Worm (Caenorhabditis elegans): Measurements from ENCODE around the gene Y17G7B.21.

Y17G7B.21 gene

ce11 chrII:11960596-11961217, 16.8 kb downstream of the Y17G7B.21 start (continued):
- TF ChIP-seq F57A8.1 (GFP tag; optimal IDR thresholded peaks at IDR 0.05) (peak; percentile 99), him-1 (tag; optimal IDR thresholded peaks at IDR 0.05) (peak; percentile 87), F23B12.7 (tag; optimal IDR thresholded peaks at IDR 0.05; ENCODE audit: insufficient read depth) (peak; percentile 82), lin-54 (GFP tag; optimal IDR thresholded peaks at IDR 0.05) (peak; percentile 92), madf-8 (GFP tag; conservative IDR thresholded peaks at IDR 0.05) (peak; percentile 77), cebp-2 (GFP tag; IDR thresholded peaks at IDR 0.05) (peak; percentile 100), nhr-120 (GFP tag; IDR thresholded peaks at IDR 0.05) (peak; percentile 99), aptf-2 (GFP tag; conservative IDR thresholded peaks at IDR 0.05) (peak; percentile 68; the same call in 1 of the 2 replicates), K11D2.4 (GFP tag; IDR thresholded peaks at IDR 0.05) (peak; percentile 87), lag-1 (GFP tag; IDR thresholded peaks at IDR 0.05) (peak; percentile 71; the same call in 1 of the 2 replicates), hlh-12 (tag; optimal IDR thresholded peaks at IDR 0.05) (peak; percentile 91), F52B5.7 (tag; optimal IDR thresholded peaks at IDR 0.05) (peak; percentile 99), rec-8 (tag; optimal IDR thresholded peaks at IDR 0.05) (peak; percentile 96 to 99), athp-1 (tag; optimal IDR thresholded peaks at IDR 0.05) (peak; percentile 98), ZK185.1 (tag; optimal IDR thresholded peaks at IDR 0.05; ENCODE audit: poor library complexity, severe bottlenecking) (peak; percentile 93), ztf-3 (GFP tag; optimal IDR thresholded peaks at IDR 0.05) (peak; percentile 84), bed-1 (GFP tag; IDR thresholded peaks at IDR 0.05) (peak; percentile 98), ceh-40 (GFP tag; IDR thresholded peaks at IDR 0.05) (peak; percentile 96), madf-3 (GFP tag; IDR thresholded peaks at IDR 0.05) (peak; percentile 95), die-1 (tag; optimal IDR thresholded peaks at IDR 0.05) (peak; percentile 98), efl-1 (GFP tag; optimal IDR thresholded peaks at IDR 0.05) (peak; percentile 49), sdz-38 (tag; optimal IDR thresholded peaks at IDR 0.05) (peak; percentile 60), atf-7 (tag; optimal IDR thresholded peaks at IDR 0.05) (peak; percentile 93), tbx-9 (tag; optimal IDR thresholded peaks at IDR 0.05; ENCODE audit: borderline replicate concordance) (peak; percentile 97), ztf-26 (tag; optimal IDR thresholded peaks at IDR 0.05) (peak; percentile 95), chd-7 (tag; optimal IDR thresholded peaks at IDR 0.05) (peak; percentile 98), mxl-1 (tag; optimal IDR thresholded peaks at IDR 0.05) (peak; percentile 98), lsy-27 (tag; optimal IDR thresholded peaks at IDR 0.05; ENCODE audit: borderline replicate concordance, insufficient read depth) (peak; percentile 92), ztf-22 (GFP tag; optimal IDR thresholded peaks at IDR 0.05) (peak; percentile 92), nfya-1 (tag; optimal IDR thresholded peaks at IDR 0.05; ENCODE audit: borderline replicate concordance, insufficient read depth) (no peak), B0019.2 (GFP tag; conservative IDR thresholded peaks at IDR 0.05) (peak; percentile 87), nfyb-1 (GFP tag; IDR thresholded peaks at IDR 0.05) (peak; percentile 97), hrde-1 (tag; optimal IDR thresholded peaks at IDR 0.05; ENCODE audit: borderline replicate concordance) (peak; percentile 97), B0035.1 (tag; optimal IDR thresholded peaks at IDR 0.05) (peak; percentile 92), aptf-3 (GFP tag; IDR thresholded peaks at IDR 0.05) (peak; percentile 95), F10E7.11 (tag; optimal IDR thresholded peaks at IDR 0.05) (peak; percentile 98), let-607 (tag; optimal IDR thresholded peaks at IDR 0.05) (peak; percentile 71 to 81), dpl-1 (GFP tag; optimal IDR thresholded peaks at IDR 0.05) (peak; percentile 37), ceh-79 (tag; optimal IDR thresholded peaks at IDR 0.05) (peak; percentile 97), snpc-4 (GFP tag; optimal IDR thresholded peaks at IDR 0.05) (peak; percentile 88), snpc-4 (tag; optimal IDR thresholded peaks at IDR 0.05) (peak; percentile 14 to 85 (median 78)), hsf-1 (GFP tag; IDR thresholded peaks at IDR 0.05) (peak; percentile 82), bed-2 (GFP tag; IDR thresholded peaks at IDR 0.05) (peak; percentile 92), pha-4 (tag; optimal IDR thresholded peaks at IDR 0.05) (no peak), nhr-80 (tag; optimal IDR thresholded peaks at IDR 0.05) (peak; percentile 71), F22D6.2 (tag; optimal IDR thresholded peaks at IDR 0.05) (peak; percentile 80), Y79H2A.3 (GFP tag; conservative IDR thresholded peaks at IDR 0.05) (peak; percentile 94)

All from whole organism, young adult.